Worm (Caenorhabditis elegans): Measurements from ENCODE around the gene C12D8.21.

- TF ChIP-seq ets-4 (tag; optimal IDR thresholded peaks at IDR 0.05) = no peak
- TF ChIP-seq hlh-15 (tag; optimal IDR thresholded peaks at IDR 0.05) = no peak
- no peak for TF ChIP-seq nhr-11 (tag; optimal IDR thresholded peaks at IDR 0.05)
- TF ChIP-seq ama-1 (optimal IDR thresholded peaks at IDR 0.05) = no peak
- no peak for TF ChIP-seq pha-2 (tag; optimal IDR thresholded peaks at IDR 0.05)
- no peak for TF ChIP-seq sox-2 (GFP tag; IDR thresholded peaks at IDR 0.05)
Observed at ce11 chrV:10222007-10222406, 19.0 kb downstream of the C12D8.21 start, which contains the start of gene C12D8.20.
